Worm (Caenorhabditis elegans): ENCODE results near the gene F32D8.15.
A peak's percentile ranks its signal among the peaks of the same experiment; 100 is the strongest.

The F32D8.15 gene

ce11 chrV:10870050-10870449 lies 33.8 kb upstream of the F32D8.15 start:
- TF ChIP-seq R02D3.7 (tag; optimal IDR thresholded peaks at IDR 0.05) = no peak
- no peak for TF ChIP-seq ceh-28 (tag; optimal IDR thresholded peaks at IDR 0.05)
- TF ChIP-seq F49E8.2 (tag; optimal IDR thresholded peaks at IDR 0.05; ENCODE audit: borderline replicate concordance) = no peak
- TF ChIP-seq ceh-32 (tag; optimal IDR thresholded peaks at IDR 0.05; ENCODE audit: poor library complexity) = no peak
- TF ChIP-seq mxl-2 (GFP tag; conservative IDR thresholded peaks at IDR 0.05) = no peak
- no peak for TF ChIP-seq unc-39 (tag; optimal IDR thresholded peaks at IDR 0.05)
- TF ChIP-seq dmd-6 (GFP tag; IDR thresholded peaks at IDR 0.05) = peak; percentile 66
- no peak for TF ChIP-seq ztf-11 (tag; optimal IDR thresholded peaks at IDR 0.05)
- no peak for TF ChIP-seq arid-1 (GFP tag; conservative IDR thresholded peaks at IDR 0.05)
- TF ChIP-seq duxl-1 (tag; optimal IDR thresholded peaks at IDR 0.05; ENCODE audit: poor library complexity) = no peak
- TF ChIP-seq nhr-77 (tag; optimal IDR thresholded peaks at IDR 0.05) = no peak
- no peak for TF ChIP-seq lir-3 (tag; optimal IDR thresholded peaks at IDR 0.05)
- no peak for TF ChIP-seq nhr-41 (GFP tag; IDR thresholded peaks at IDR 0.05)
- no peak for TF ChIP-seq snpc-1.2 (GFP tag; IDR thresholded peaks at IDR 0.05)
- TF ChIP-seq mxl-3 (GFP tag; optimal IDR thresholded peaks at IDR 0.05) = peak; percentile 2
- no peak for TF ChIP-seq tra-1 (GFP tag; IDR thresholded peaks at IDR 0.05)
- TF ChIP-seq nhr-6 (tag; optimal IDR thresholded peaks at IDR 0.05) = no peak
- peak; percentile 22; the same call in 1 of the 2 replicates for TF ChIP-seq ctbp-1 (GFP tag; IDR thresholded peaks at IDR 0.05)
- TF ChIP-seq nhr-48 (tag; optimal IDR thresholded peaks at IDR 0.05) = no peak
- TF ChIP-seq Y5F2A.4 (GFP tag; optimal IDR thresholded peaks at IDR 0.05) = no peak
- no peak for TF ChIP-seq ces-1 (GFP tag; optimal IDR thresholded peaks at IDR 0.05)
- peak; percentile 12 for TF ChIP-seq pqm-1 (tag; optimal IDR thresholded peaks at IDR 0.05)
- TF ChIP-seq T20F7.1 (GFP tag; optimal IDR thresholded peaks at IDR 0.05) = no peak
- TF ChIP-seq dpl-1 (GFP tag; optimal IDR thresholded peaks at IDR 0.05) = no peak
- TF ChIP-seq fkh-10 (GFP tag; optimal IDR thresholded peaks at IDR 0.05) = no peak
- TF ChIP-seq madf-5 (GFP tag; IDR thresholded peaks at IDR 0.05) = no peak
- TF ChIP-seq saeg-2 (GFP tag; IDR thresholded peaks at IDR 0.05) = no peak
- no peak for TF ChIP-seq F44E2.7 (GFP tag; IDR thresholded peaks at IDR 0.05)
- TF ChIP-seq ceh-44 (GFP tag; IDR thresholded peaks at IDR 0.05) = no peak
- TF ChIP-seq nhr-28 (tag; optimal IDR thresholded peaks at IDR 0.05) = peak; percentile 2
- no peak for TF ChIP-seq nhr-25 (tag; optimal IDR thresholded peaks at IDR 0.05; ENCODE audit: borderline replicate concordance, insufficient read depth)
- peak; percentile 74 for TF ChIP-seq hlh-30 (tag; optimal IDR thresholded peaks at IDR 0.05; ENCODE audit: insufficient read depth)
- peak; percentile 72 for TF ChIP-seq hlh-11 (tag; optimal IDR thresholded peaks at IDR 0.05)
- no peak for TF ChIP-seq skn-1 (tag; optimal IDR thresholded peaks at IDR 0.05)
- TF ChIP-seq zag-1 (tag; optimal IDR thresholded peaks at IDR 0.05) = no peak
- no peak for TF ChIP-seq sdz-12 (GFP tag; optimal IDR thresholded peaks at IDR 0.05)
- no peak for TF ChIP-seq set-16 (GFP tag; IDR thresholded peaks at IDR 0.05)
- no peak for TF ChIP-seq nhr-11 (tag; optimal IDR thresholded peaks at IDR 0.05)
- no peak for TF ChIP-seq nhr-111 (GFP tag; optimal IDR thresholded peaks at IDR 0.05)
- no peak for TF ChIP-seq F26F4.8 (GFP tag; conservative IDR thresholded peaks at IDR 0.05)
- TF ChIP-seq daf-19 (GFP tag; conservative IDR thresholded peaks at IDR 0.05) = no peak
- TF ChIP-seq unc-62 (GFP tag; optimal IDR thresholded peaks at IDR 0.05 in 1 of 2) = no peak
- no peak for TF ChIP-seq unc-62 (tag; optimal IDR thresholded peaks at IDR 0.05)
- no peak for TF ChIP-seq lin-29 (GFP tag; IDR thresholded peaks at IDR 0.05)
- no peak for TF ChIP-seq ceh-20 (GFP tag; IDR thresholded peaks at IDR 0.05)
- no peak for TF ChIP-seq egl-43 (GFP tag; IDR thresholded peaks at IDR 0.05)
- no peak for TF ChIP-seq zip-2 (tag; optimal IDR thresholded peaks at IDR 0.05)
- no peak for TF ChIP-seq hmg-1.1 (GFP tag; IDR thresholded peaks at IDR 0.05)
- TF ChIP-seq cey-2 (tag; optimal IDR thresholded peaks at IDR 0.05; ENCODE audit: borderline replicate concordance, insufficient read depth) = no peak
- no peak for TF ChIP-seq nhr-237 (tag; optimal IDR thresholded peaks at IDR 0.05)
- TF ChIP-seq lin-13 (GFP tag; optimal IDR thresholded peaks at IDR 0.05) = no peak
- TF ChIP-seq dve-1 (tag; optimal IDR thresholded peaks at IDR 0.05; ENCODE audit: insufficient read depth) = peak; percentile 36
